Fruit fly (Drosophila melanogaster): ENCODE measurements around the gene CG32856.

CG32856 gene

DNA sequence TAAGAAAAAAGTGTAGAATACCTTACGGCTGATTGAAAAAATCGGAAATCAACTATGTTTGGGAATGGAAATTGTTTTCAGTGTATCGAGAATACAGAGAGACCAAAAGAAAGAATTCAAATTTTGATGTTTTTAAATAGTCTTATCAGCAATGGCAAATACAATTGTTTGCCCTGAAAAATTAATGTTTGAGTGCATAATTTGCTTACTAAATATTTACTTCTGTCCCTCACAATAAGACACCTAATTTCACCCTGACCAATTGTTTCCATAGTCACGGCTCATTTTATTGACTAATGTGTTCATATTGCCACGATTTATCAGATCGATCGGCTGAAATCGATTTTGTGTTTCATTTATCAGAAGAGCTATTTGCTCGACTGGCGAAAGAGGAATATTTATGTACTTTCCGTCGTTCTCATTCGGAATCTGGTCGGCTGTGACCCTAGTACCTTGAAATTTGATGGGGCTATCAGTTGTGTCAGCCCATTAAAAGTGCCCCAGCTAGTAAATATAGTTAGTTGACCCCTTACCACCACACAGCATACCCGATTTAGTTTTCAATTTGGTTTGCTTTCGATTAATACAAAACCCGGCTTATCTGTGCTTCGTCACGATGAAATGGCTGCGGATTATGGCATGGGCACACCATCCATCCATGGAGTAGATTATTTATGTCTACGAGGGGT lies 18.5 kb upstream of the CG32856 start (continued):
- TF ChIP-seq Myb (GFP tag; optimal IDR thresholded peaks at IDR 0.05) (no peak), Dp (GFP tag; optimal IDR thresholded peaks at IDR 0.05) (no peak), CG9876 (GFP tag; optimal IDR thresholded peaks at IDR 0.05) (no peak), CG7963 (GFP tag; IDR thresholded peaks at IDR 0.05; ENCODE audit: partially characterized antibody) (no peak), amos (GFP tag; IDR thresholded peaks at IDR 0.05; ENCODE audit: partially characterized antibody) (no peak), CG10565 (GFP tag; optimal IDR thresholded peaks at IDR 0.05) (no peak), trh (GFP tag; optimal IDR thresholded peaks at IDR 0.05) (no peak), D (optimal IDR thresholded peaks at IDR 0.05) (no peak), D (GFP tag; optimal IDR thresholded peaks at IDR 0.05) (peak; percentile 36), CG32532 (GFP tag; IDR thresholded peaks at IDR 0.05) (no peak), Med (GFP tag) (peak; percentile 74), TFAM (GFP tag; optimal IDR thresholded peaks at IDR 0.05) (peak; percentile 30), CkIIα-i1 (GFP tag; IDR thresholded peaks at IDR 0.05) (no peak), CG10209 (GFP tag; optimal IDR thresholded peaks at IDR 0.05) (peak; percentile 26), Ets97D (GFP tag; optimal IDR thresholded peaks at IDR 0.05) (no peak), corto (GFP tag; optimal IDR thresholded peaks at IDR 0.05) (no peak), HmgZ (tag; optimal IDR thresholded peaks at IDR 0.05) (no peak), CG10959 (GFP tag; IDR thresholded peaks at IDR 0.05) (no peak), tin (GFP tag; optimal IDR thresholded peaks at IDR 0.05) (no peak), en (GFP tag; optimal IDR thresholded peaks at IDR 0.05) (no peak), ken (GFP tag; IDR thresholded peaks at IDR 0.05) (no peak), CG43689 (GFP tag; IDR thresholded peaks at IDR 0.05) (no peak), hb (GFP tag; IDR thresholded peaks at IDR 0.05; ENCODE audit: partially characterized antibody) (no peak), aop (GFP tag; IDR thresholded peaks at IDR 0.05) (no peak), CG7839 (tag; optimal IDR thresholded peaks at IDR 0.05) (peak; percentile 1), prd (optimal IDR thresholded peaks at IDR 0.05) (no peak), prd (GFP tag; IDR thresholded peaks at IDR 0.05) (no peak), CG17385 (GFP tag; optimal IDR thresholded peaks at IDR 0.05) (no peak), CG30431 (GFP tag; optimal IDR thresholded peaks at IDR 0.05) (no peak), CG6689 (GFP tag; IDR thresholded peaks at IDR 0.05) (no peak), CG16813 (GFP tag; IDR thresholded peaks at IDR 0.05; ENCODE audit: partially characterized antibody) (no peak), slbo (GFP tag; IDR thresholded peaks at IDR 0.05) (no peak), tll (GFP tag; optimal IDR thresholded peaks at IDR 0.05) (no peak), CG6175 (GFP tag; IDR thresholded peaks at IDR 0.05) (no peak), CG2712 (tag; optimal IDR thresholded peaks at IDR 0.05) (peak; percentile 55), B-H1 (GFP tag; IDR thresholded peaks at IDR 0.05) (no peak), Scr (GFP tag; IDR thresholded peaks at IDR 0.05; ENCODE audit: partially characterized antibody) (no peak), CG6683 (GFP tag; optimal IDR thresholded peaks at IDR 0.05) (no peak), CG14050 (GFP tag; IDR thresholded peaks at IDR 0.05) (no peak), CoRest (tag; optimal IDR thresholded peaks at IDR 0.05) (peak; percentile 43), grau (tag; optimal IDR thresholded peaks at IDR 0.05) (peak; percentile 24), CG10979 (tag; optimal IDR thresholded peaks at IDR 0.05) (peak; percentile 44), dati (GFP tag; IDR thresholded peaks at IDR 0.05) (no peak), CG12769 (tag; optimal IDR thresholded peaks at IDR 0.05) (peak; percentile 2), sima (GFP tag; optimal IDR thresholded peaks at IDR 0.05) (no peak), ab (GFP tag; optimal IDR thresholded peaks at IDR 0.05) (no peak), CG15073 (GFP tag; optimal IDR thresholded peaks at IDR 0.05) (no peak), CG3995 (GFP tag; optimal IDR thresholded peaks at IDR 0.05) (no peak), PHDP (tag; optimal IDR thresholded peaks at IDR 0.05) (peak; percentile 73), CG9609 (GFP tag; optimal IDR thresholded peaks at IDR 0.05) (no peak), CG1529 (GFP tag; optimal IDR thresholded peaks at IDR 0.05) (peak; percentile 37)

Data from whole organism, embryonic.